Worm (Caenorhabditis elegans): Measurements from ENCODE around the gene F13H10.5.
A peak's percentile ranks its signal among the peaks of the same experiment; 100 is the strongest.

Gene F13H10.5

DNA sequence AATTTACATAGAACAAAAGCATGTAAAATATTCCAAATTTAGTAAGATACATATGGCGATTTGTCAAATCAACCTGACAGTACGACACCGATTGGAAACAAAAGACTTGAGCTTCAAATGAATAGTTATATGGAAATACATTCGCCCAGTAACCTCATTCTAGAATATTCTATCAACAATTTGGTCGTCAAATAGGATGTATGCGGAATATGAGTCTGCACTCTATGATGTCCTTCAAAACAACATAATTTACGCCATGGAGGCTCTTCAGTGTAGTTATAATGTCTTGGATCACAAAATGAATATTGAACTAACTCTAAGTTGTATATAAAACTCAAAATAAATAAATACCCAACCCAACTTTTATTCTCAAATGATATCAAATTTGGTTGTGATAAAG, 35.8 kb downstream of the F13H10.5 start:
- TF ChIP-seq nfya-1 (tag; optimal IDR thresholded peaks at IDR 0.05; ENCODE audit: insufficient read depth) (no peak), snpc-4 (tag; optimal IDR thresholded peaks at IDR 0.05) (peak; percentile 5), fkh-2 (tag; optimal IDR thresholded peaks at IDR 0.05) (no peak), unc-62 (GFP tag; optimal IDR thresholded peaks at IDR 0.05) (no peak), nhr-77 (tag; optimal IDR thresholded peaks at IDR 0.05) (no peak), lin-15B (tag; optimal IDR thresholded peaks at IDR 0.05) (peak; percentile 31), elt-2 (tag; optimal IDR thresholded peaks at IDR 0.05) (peak; percentile 0), skn-1 (tag; optimal IDR thresholded peaks at IDR 0.05) (peak; percentile 31)

DNA sequence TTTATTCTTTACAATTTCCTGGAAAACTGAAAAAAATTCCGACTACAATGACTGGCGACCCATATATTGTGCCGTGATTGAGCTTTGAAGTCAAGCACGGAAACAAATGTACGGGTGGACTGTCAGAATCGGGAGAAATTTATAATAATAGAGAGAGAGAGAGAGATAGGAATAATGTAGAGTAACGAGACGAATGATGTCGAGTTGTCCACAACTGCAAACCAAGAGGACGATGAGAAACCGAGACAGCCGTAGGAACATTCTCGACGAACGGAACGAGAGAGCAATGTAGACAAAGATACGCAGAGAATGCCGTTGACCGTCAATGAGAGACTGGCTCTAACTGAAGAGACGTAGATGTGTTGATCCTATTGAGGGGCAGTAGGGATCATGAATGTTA, 36.8 kb downstream of the F13H10.5 start:
- TF ChIP-seq nhr-237 (tag; optimal IDR thresholded peaks at IDR 0.05) (no peak), tbx-2 (tag; optimal IDR thresholded peaks at IDR 0.05) (peak; percentile 47), elt-2 (tag; optimal IDR thresholded peaks at IDR 0.05) (peak; percentile 72), aly-2 (tag; optimal IDR thresholded peaks at IDR 0.05) (no peak), ama-1 (optimal IDR thresholded peaks at IDR 0.05) (peak; percentile 92), hmg-11 (tag; optimal IDR thresholded peaks at IDR 0.05) (peak; percentile 87), pha-4 (tag; optimal IDR thresholded peaks at IDR 0.05) (peak; percentile 96), skn-1 (tag; optimal IDR thresholded peaks at IDR 0.05) (peak; percentile 84), snpc-4 (tag; optimal IDR thresholded peaks at IDR 0.05) (peak; percentile 76), nhr-76 (tag; optimal IDR thresholded peaks at IDR 0.05) (no peak), nfya-1 (tag; optimal IDR thresholded peaks at IDR 0.05; ENCODE audit: insufficient read depth) (peak; percentile 90), nhr-25 (tag; optimal IDR thresholded peaks at IDR 0.05) (peak; percentile 94), nhr-43 (tag; optimal IDR thresholded peaks at IDR 0.05; ENCODE audit: poor library complexity, severe bottlenecking) (peak; percentile 80), lin-15B (tag; optimal IDR thresholded peaks at IDR 0.05) (peak; percentile 64), nhr-67 (tag; optimal IDR thresholded peaks at IDR 0.05) (no peak), unc-62 (GFP tag; optimal IDR thresholded peaks at IDR 0.05) (peak; percentile 70), R02D3.7 (tag; optimal IDR thresholded peaks at IDR 0.05) (peak; percentile 46), fos-1 (tag; optimal IDR thresholded peaks at IDR 0.05) (peak; percentile 73), sea-2 (GFP tag; optimal IDR thresholded peaks at IDR 0.05) (no peak), ceh-9 (tag; optimal IDR thresholded peaks at IDR 0.05) (peak; percentile 63), ceh-28 (tag; optimal IDR thresholded peaks at IDR 0.05) (peak; percentile 66), nhr-23 (tag; optimal IDR thresholded peaks at IDR 0.05) (peak; percentile 94), mdl-1 (tag; optimal IDR thresholded peaks at IDR 0.05) (peak; percentile 13), elt-3 (tag; optimal IDR thresholded peaks at IDR 0.05) (no peak), ztf-4 (tag; optimal IDR thresholded peaks at IDR 0.05) (no peak), jun-1 (tag; optimal IDR thresholded peaks at IDR 0.05) (peak; percentile 77), zag-1 (tag; optimal IDR thresholded peaks at IDR 0.05) (peak; percentile 53), pqm-1 (tag; optimal IDR thresholded peaks at IDR 0.05) (peak; percentile 69), lin-39 (tag; optimal IDR thresholded peaks at IDR 0.05) (peak; percentile 92), lsy-12 (tag; optimal IDR thresholded peaks at IDR 0.05) (peak; percentile 58)

DNA sequence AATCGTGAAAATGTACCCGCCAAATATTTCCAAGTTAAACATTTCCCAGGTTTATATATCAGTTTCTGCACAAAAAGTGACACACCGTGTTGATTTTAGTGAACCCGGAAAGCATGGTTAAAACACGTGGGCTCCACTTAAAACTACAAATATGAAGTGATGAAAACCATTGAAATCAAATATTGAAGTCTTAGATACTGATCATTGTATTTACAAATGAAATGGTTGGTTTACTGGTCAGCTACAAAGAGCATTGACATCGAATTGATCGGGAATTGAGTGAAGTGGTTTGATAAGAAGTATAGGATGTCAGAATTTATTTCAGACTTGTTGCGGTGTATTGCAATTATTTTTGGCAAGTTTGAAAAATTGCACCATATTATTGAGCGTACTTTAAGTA, 38.6 kb downstream of the F13H10.5 start, which contains the start of gene hrg-5:
TSS of gene hrg-5 (minus strand) at position 17 of the 400 bp plus-strand sequence.
- no peak for TF ChIP-seq lin-39 (tag; optimal IDR thresholded peaks at IDR 0.05)
- no peak for TF ChIP-seq mml-1 (tag; optimal IDR thresholded peaks at IDR 0.05)
- no peak for TF ChIP-seq nhr-25 (tag; optimal IDR thresholded peaks at IDR 0.05)
- no peak for TF ChIP-seq lin-15B (tag; optimal IDR thresholded peaks at IDR 0.05)
- peak; percentile 68 for TF ChIP-seq pha-4 (tag; optimal IDR thresholded peaks at IDR 0.05)
- TF ChIP-seq nhr-43 (tag; optimal IDR thresholded peaks at IDR 0.05; ENCODE audit: poor library complexity, severe bottlenecking), result no peak
- TF ChIP-seq unc-39 (tag; optimal IDR thresholded peaks at IDR 0.05), result no peak
- TF ChIP-seq nhr-237 (tag; optimal IDR thresholded peaks at IDR 0.05), result no peak
- no peak for TF ChIP-seq elt-1 (tag; optimal IDR thresholded peaks at IDR 0.05)
- peak; percentile 33 for TF ChIP-seq elt-2 (tag; optimal IDR thresholded peaks at IDR 0.05)
- no peak for TF ChIP-seq jun-1 (tag; optimal IDR thresholded peaks at IDR 0.05)
- no peak for TF ChIP-seq mdl-1 (tag; optimal IDR thresholded peaks at IDR 0.05)
- no peak for TF ChIP-seq nfya-1 (tag; optimal IDR thresholded peaks at IDR 0.05; ENCODE audit: insufficient read depth)
- TF ChIP-seq unc-62 (GFP tag; optimal IDR thresholded peaks at IDR 0.05), result no peak
- TF ChIP-seq ama-1 (optimal IDR thresholded peaks at IDR 0.05), result no peak
- no peak for TF ChIP-seq ceh-9 (tag; optimal IDR thresholded peaks at IDR 0.05)
- TF ChIP-seq lsy-12 (tag; optimal IDR thresholded peaks at IDR 0.05), result no peak
- no peak for TF ChIP-seq eor-1 (tag; optimal IDR thresholded peaks at IDR 0.05)
- no peak for TF ChIP-seq nhr-76 (tag; optimal IDR thresholded peaks at IDR 0.05)
- TF ChIP-seq nhr-28 (tag; optimal IDR thresholded peaks at IDR 0.05), result no peak
- TF ChIP-seq ceh-82 (tag; optimal IDR thresholded peaks at IDR 0.05), result no peak
- TF ChIP-seq elt-3 (tag; optimal IDR thresholded peaks at IDR 0.05), result no peak
- TF ChIP-seq daf-12 (tag; optimal IDR thresholded peaks at IDR 0.05), result no peak
- no peak for TF ChIP-seq nhr-23 (tag; optimal IDR thresholded peaks at IDR 0.05)
- peak; percentile 76 for TF ChIP-seq pqm-1 (tag; optimal IDR thresholded peaks at IDR 0.05)
- TF ChIP-seq nhr-77 (tag; optimal IDR thresholded peaks at IDR 0.05), result no peak

Measured in whole organism, L3 larva.